Worm (Caenorhabditis elegans) whole organism, L4 larva: ENCODE results near the gene btb-11.

Experiments
- Y48G9A.11 ChIP-seq: fragments of 200-800 bp; sonication (Bioruptor generic); IDR thresholded peaks from 2 replicates; pipeline ENCODE4 v1.3.6; 2022; ENCODE audit warnings: missing genetic modification reagents, missing genetic modification characterization, missing compliant biosample characterization
- Y5F2A.4 ChIP-seq: fragments of 200-800 bp; sonication (Bioruptor generic); optimal IDR thresholded peaks from 2 replicates; lab custom pipeline; 2018; ENCODE audit warnings: mild to moderate bottlenecking, missing genetic modification characterization, missing compliant biosample characterization
- aha-1 ChIP-seq: fragments of 150-350 bp; peaks from one replicate; lab custom pipeline; 2014; ENCODE audit warnings: missing biosample characterization, missing genetic modification characterization
- aly-2 ChIP-seq: sonication (generic microtip); optimal IDR thresholded peaks from 2 replicates; lab custom pipeline; 2018; ENCODE audit warnings: missing biosample characterization, missing genetic modification characterization
- ama-1 ChIP-seq: fragments of 150-350 bp; optimal IDR thresholded peaks from 2 replicates; lab custom pipeline; 2014; ENCODE audit warnings: inconsistent platforms, mixed read lengths
- ces-1 ChIP-seq: fragments of 150-350 bp; sonication (generic microtip); optimal IDR thresholded peaks from 4 replicates; lab custom pipeline; 2014; ENCODE audit warnings: missing biosample characterization, missing genetic modification reagents, missing genetic modification characterization
- daf-8 ChIP-seq: fragments of 200-800 bp; sonication (Bioruptor generic); IDR thresholded peaks from 2 replicates; pipeline ENCODE4 v1.3.6; 2022; ENCODE audit warnings: missing genetic modification characterization, missing compliant biosample characterization
- hlh-30 ChIP-seq: sonication (generic microtip); optimal IDR thresholded peaks from 2 replicates; lab custom pipeline; 2017; ENCODE audit warnings: antibody characterized with exemption, mild to moderate bottlenecking, missing genetic modification characterization, missing compliant biosample characterization; ENCODE audit not compliant: insufficient read depth
- lsy-2 ChIP-seq, 2 experiments: fragments of 150-350 bp in 1 of 2; sonication (generic microtip) in 1 of 2; optimal IDR thresholded peaks; 2 replicates each; lab custom pipeline; 2014 to 2017; ENCODE audit warnings: missing biosample characterization in 2 of 2, missing genetic modification characterization in 2 of 2
- nhr-77 ChIP-seq: fragments of 150-350 bp; optimal IDR thresholded peaks from 2 replicates; lab custom pipeline; 2014; ENCODE audit warnings: missing biosample characterization, missing genetic modification characterization
- rbr-2 ChIP-seq: sonication (generic microtip); optimal IDR thresholded peaks from 2 replicates; lab custom pipeline; 2016; ENCODE audit warnings: missing genotype, missing genetic modification characterization, missing compliant biosample characterization
- zip-2 ChIP-seq: fragments of 150-350 bp; optimal IDR thresholded peaks from 2 replicates; lab custom pipeline; 2014; ENCODE audit warnings: missing biosample characterization, missing genetic modification characterization

DNA sequence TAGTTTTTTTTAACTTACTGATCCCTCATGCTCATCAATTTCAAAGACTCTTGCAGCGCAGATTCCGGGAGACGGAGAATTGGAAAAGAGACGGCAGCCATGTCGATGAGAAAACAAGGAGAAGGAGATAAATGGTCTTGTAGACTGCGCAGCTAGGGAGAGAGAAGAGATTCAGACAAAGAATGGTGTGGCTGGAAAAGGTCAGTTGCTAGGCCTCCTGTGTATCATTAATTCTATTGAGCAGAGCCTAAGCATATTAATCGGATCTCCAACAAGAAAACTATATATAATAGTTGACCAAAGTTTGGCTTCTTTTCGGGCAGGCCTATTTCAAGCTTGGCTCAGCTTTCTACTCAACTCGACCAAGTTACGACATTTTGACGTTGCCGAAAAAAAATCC, 25.1 kb downstream of the btb-11 start, which contains the start of gene fbxb-29:
- no peak for TF ChIP-seq aly-2 (tag; lab: Kevin White, UChicago)
- TF ChIP-seq ces-1 (GFP tag; lab: Kevin White, UChicago), result no peak
- TF ChIP-seq daf-8 (GFP tag; lab: Robert Waterston, UW), result no peak
- TF ChIP-seq hlh-30 (tag; lab: Kevin White, UChicago), result no peak
- no peak for TF ChIP-seq nhr-77 (tag; lab: Kevin White, UChicago)
- no peak for TF ChIP-seq zip-2 (tag; lab: Kevin White, UChicago)
- TF ChIP-seq aha-1 (tag; lab: Kevin White, UChicago), result no peak
- TF ChIP-seq ama-1, result no peak
- no peak for TF ChIP-seq rbr-2 (tag; lab: Kevin White, UChicago)
- TF ChIP-seq lsy-2 (tag; optimal IDR thresholded peaks at IDR 0.05; lab: Kevin White, UChicago), result no peak
- TF ChIP-seq Y48G9A.11, result no peak
- no peak for TF ChIP-seq Y5F2A.4 (GFP tag; lab: Kevin White, UChicago)
